Worm (Caenorhabditis elegans): ENCODE results near the gene gfm-1.

The gfm-1 gene

DNA sequence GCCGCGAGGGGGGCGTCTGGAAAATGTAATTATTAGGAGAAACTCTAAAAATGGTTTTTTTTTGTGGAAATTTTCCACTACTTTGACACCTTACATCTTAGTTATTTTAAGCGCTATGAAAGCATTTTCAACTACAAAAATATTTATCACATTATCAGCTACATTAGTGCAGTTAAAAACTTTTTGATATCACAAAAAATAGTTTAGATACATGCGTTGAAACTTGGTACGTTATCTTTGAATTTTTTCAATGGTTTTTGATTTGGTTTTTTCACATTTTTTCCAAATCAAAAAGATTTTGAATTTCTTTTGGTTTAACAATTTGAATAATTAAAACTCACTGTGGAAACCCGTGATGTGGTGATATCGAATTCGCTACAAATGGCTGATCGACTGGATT, 45.7 kb downstream of the gfm-1 start:
- no peak for TF ChIP-seq lsy-2 (tag; optimal IDR thresholded peaks at IDR 0.05)
- no peak for TF ChIP-seq fos-1 (tag; optimal IDR thresholded peaks at IDR 0.05)
- peak; percentile 92 for TF ChIP-seq aha-1 (tag)
- no peak for TF ChIP-seq unc-62 (GFP tag; optimal IDR thresholded peaks at IDR 0.05 in 1 of 2)
- no peak for TF ChIP-seq unc-62 (tag; optimal IDR thresholded peaks at IDR 0.05)

DNA sequence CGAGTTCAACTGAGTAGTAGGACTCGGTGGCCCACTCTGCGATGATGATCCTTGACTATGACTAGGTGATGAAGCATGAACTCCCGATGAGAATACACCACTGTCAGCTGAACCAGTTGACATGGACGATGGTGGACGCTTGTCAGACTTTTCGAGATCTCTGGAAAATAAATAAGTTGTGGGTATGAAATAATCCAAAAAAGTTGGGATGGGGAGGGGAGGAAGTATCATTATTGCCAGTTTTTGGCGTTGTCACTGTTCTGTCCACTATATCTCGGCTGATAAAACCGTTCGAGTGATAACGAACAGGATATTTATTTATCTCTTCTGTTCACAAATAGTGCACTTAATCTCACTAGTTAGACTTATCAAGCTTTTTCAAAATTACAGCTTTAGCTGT, 46.8 kb downstream of the gfm-1 start:
- TF ChIP-seq aha-1 (tag) = peak; percentile 94
- TF ChIP-seq tag-97 (GFP tag; IDR thresholded peaks at IDR 0.05) = no peak

DNA sequence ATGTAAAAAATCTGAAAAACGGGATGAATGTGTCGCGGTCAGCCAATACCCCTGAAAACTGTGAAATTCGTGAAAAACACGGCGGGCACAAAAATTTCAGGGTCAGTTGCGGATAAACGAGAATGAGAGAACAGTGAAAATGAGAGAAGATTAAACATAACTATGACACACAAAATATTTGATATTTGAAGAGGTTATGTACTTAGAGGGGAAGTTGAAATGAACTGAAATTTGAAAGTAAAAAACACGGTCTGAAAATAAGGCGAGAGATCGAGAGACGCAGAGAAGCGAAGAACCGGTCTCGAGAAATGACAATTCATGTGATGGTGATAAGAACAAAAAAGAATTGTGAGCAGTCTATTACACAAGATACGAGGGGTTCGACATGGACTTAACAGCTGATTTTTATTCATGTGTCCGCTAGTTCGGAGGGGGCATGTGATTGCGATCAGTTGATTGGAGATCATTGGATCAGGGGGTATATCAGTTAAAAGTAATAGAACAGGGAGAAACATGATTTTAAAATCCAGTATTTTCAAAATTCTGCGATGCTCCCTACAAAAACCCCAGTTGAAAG, 48.5 kb downstream of the gfm-1 start, which contains the start of gene moe-3:
Gene moe-3 (minus strand): TSS at position 51 of the 577 bp plus-strand sequence.
- TF ChIP-seq nhr-77 (tag; optimal IDR thresholded peaks at IDR 0.05) (peak; percentile 48), ceh-44 (GFP tag; IDR thresholded peaks at IDR 0.05) (no peak), unc-130 (GFP tag; optimal IDR thresholded peaks at IDR 0.05) (no peak), mep-1 (tag; optimal IDR thresholded peaks at IDR 0.05) (peak; percentile 15), hif-1 (tag; optimal IDR thresholded peaks at IDR 0.05) (no peak), vab-7 (GFP tag; IDR thresholded peaks at IDR 0.05) (no peak), zag-1 (tag; optimal IDR thresholded peaks at IDR 0.05) (no peak), ceh-82 (tag; optimal IDR thresholded peaks at IDR 0.05) (no peak), mxl-2 (GFP tag; conservative IDR thresholded peaks at IDR 0.05) (no peak), T20F7.1 (GFP tag; optimal IDR thresholded peaks at IDR 0.05) (no peak), skn-1 (tag; optimal IDR thresholded peaks at IDR 0.05) (no peak), nhr-48 (tag; optimal IDR thresholded peaks at IDR 0.05) (peak; percentile 57), nhr-42 (GFP tag; IDR thresholded peaks at IDR 0.05) (no peak), zip-2 (tag; optimal IDR thresholded peaks at IDR 0.05) (no peak), lir-3 (tag; optimal IDR thresholded peaks at IDR 0.05) (no peak), F10B5.3 (tag; optimal IDR thresholded peaks at IDR 0.05) (no peak), nhr-11 (tag; optimal IDR thresholded peaks at IDR 0.05) (no peak), fos-1 (tag; optimal IDR thresholded peaks at IDR 0.05) (no peak), dmd-9 (GFP tag; IDR thresholded peaks at IDR 0.05) (no peak), D1046.2 (GFP tag; IDR thresholded peaks at IDR 0.05) (no peak), Y75B8A.6 (GFP tag; IDR thresholded peaks at IDR 0.05) (no peak), fkh-10 (GFP tag; optimal IDR thresholded peaks at IDR 0.05) (no peak), T26A8.4 (GFP tag; IDR thresholded peaks at IDR 0.05) (no peak), unc-62 (GFP tag; optimal IDR thresholded peaks at IDR 0.05 in 1 of 2) (peak in 1 of 2 experiments; percentile 40), unc-62 (tag; optimal IDR thresholded peaks at IDR 0.05) (no peak), F49E8.2 (tag; optimal IDR thresholded peaks at IDR 0.05; ENCODE audit: borderline replicate concordance) (no peak), zip-11 (GFP tag; IDR thresholded peaks at IDR 0.05) (no peak), snpc-4 (tag; optimal IDR thresholded peaks at IDR 0.05) (no peak), dve-1 (tag; optimal IDR thresholded peaks at IDR 0.05; ENCODE audit: insufficient read depth) (peak; percentile 68), ztf-7 (tag; optimal IDR thresholded peaks at IDR 0.05) (no peak), pha-4 (GFP tag; IDR thresholded peaks at IDR 0.05) (no peak), pha-4 (tag; optimal IDR thresholded peaks at IDR 0.05) (no peak), spr-3 (GFP tag; optimal IDR thresholded peaks at IDR 0.05) (no peak), Y5F2A.4 (GFP tag; optimal IDR thresholded peaks at IDR 0.05) (no peak), jun-1 (tag; optimal IDR thresholded peaks at IDR 0.05) (no peak), lsy-2 (tag; optimal IDR thresholded peaks at IDR 0.05) (no peak), hlh-11 (tag; optimal IDR thresholded peaks at IDR 0.05) (peak; percentile 87), lim-7 (GFP tag; IDR thresholded peaks at IDR 0.05) (no peak), ama-1 (optimal IDR thresholded peaks at IDR 0.05) (no peak), lin-38 (GFP tag; IDR thresholded peaks at IDR 0.05) (no peak), lin-1 (GFP tag; IDR thresholded peaks at IDR 0.05) (no peak), dmd-6 (GFP tag; IDR thresholded peaks at IDR 0.05) (peak; percentile 82), gei-8 (GFP tag; optimal IDR thresholded peaks at IDR 0.05) (no peak), tra-1 (GFP tag; IDR thresholded peaks at IDR 0.05) (no peak), Y105C5A.15 (GFP tag; IDR thresholded peaks at IDR 0.05) (no peak), zfp-2 (tag; optimal IDR thresholded peaks at IDR 0.05) (no peak), nhr-76 (tag; optimal IDR thresholded peaks at IDR 0.05) (no peak)

Data from whole organism, L4 larva.